Fruit fly (Drosophila melanogaster) whole organism, embryonic: ENCODE data around the gene Sas-6.
A peak's percentile ranks its signal among the peaks of the same experiment; 100 is the strongest.

Experiments used
- BtbVII ChIP-seq: fragments of 200-800 bp; sonication (Bioruptor generic); optimal IDR thresholded peaks from 3 replicates; lab custom pipeline; 2017; ENCODE audit warnings: missing biosample characterization, mild to moderate bottlenecking, missing genetic modification characterization
- Bteb2 ChIP-seq: fragments of 200-800 bp; sonication (Bioruptor generic); optimal IDR thresholded peaks from 2 replicates; lab custom pipeline; 2016; ENCODE audit warnings: missing biosample characterization, missing genetic modification characterization
- CG1024 ChIP-seq: fragments of 200-800 bp; sonication (Bioruptor generic); IDR thresholded peaks from 2 replicates; pipeline ENCODE4 v1.3.6; 2022; ENCODE audit warnings: missing biosample characterization, missing genetic modification characterization
- CG10267 ChIP-seq: fragments of 200-800 bp; sonication (Bioruptor generic); optimal IDR thresholded peaks from 2 replicates; lab custom pipeline; 2018; ENCODE audit warnings: missing biosample characterization, mild to moderate bottlenecking, missing genetic modification characterization, moderate library complexity
- CG12299 ChIP-seq: fragments of 200-800 bp; sonication (Bioruptor generic); optimal IDR thresholded peaks from 2 replicates; lab custom pipeline; 2018; ENCODE audit warnings: missing biosample characterization, mild to moderate bottlenecking, missing genetic modification characterization
- CG14050 ChIP-seq: fragments of 200-800 bp; sonication (Bioruptor generic); IDR thresholded peaks from 3 replicates; pipeline ENCODE4 v1.3.6; 2022; ENCODE audit warnings: missing biosample characterization, missing genetic modification characterization
- CG17912 ChIP-seq: fragments of 200-800 bp; sonication (Bioruptor generic); optimal IDR thresholded peaks from 2 replicates; lab custom pipeline; 2018; ENCODE audit warnings: missing biosample characterization, mild to moderate bottlenecking, missing genetic modification characterization
- CG2202 ChIP-seq: fragments of 200-800 bp; sonication (Bioruptor generic); optimal IDR thresholded peaks from 2 replicates; lab custom pipeline; 2018; ENCODE audit warnings: missing biosample characterization, mild to moderate bottlenecking, missing genetic modification characterization
- CG30020 ChIP-seq: fragments of 200-800 bp; optimal IDR thresholded peaks from 2 replicates; lab custom pipeline; 2019; ENCODE audit warnings: missing biosample characterization, mild to moderate bottlenecking, missing genetic modification characterization, moderate library complexity
- CG30403 ChIP-seq: fragments of 200-800 bp; sonication (Bioruptor generic); optimal IDR thresholded peaks from 3 replicates; lab custom pipeline; 2016; ENCODE audit warnings: missing biosample characterization, missing genetic modification characterization
- CG33213 ChIP-seq: fragments of 200-800 bp; sonication (Bioruptor generic); optimal IDR thresholded peaks from 3 replicates; lab custom pipeline; 2016; ENCODE audit warnings: missing biosample characterization, missing genetic modification characterization
- CG6765 ChIP-seq: fragments of 200-800 bp; sonication (Bioruptor generic); optimal IDR thresholded peaks from 3 replicates; lab custom pipeline; 2017; ENCODE audit warnings: missing biosample characterization, mild to moderate bottlenecking, missing genetic modification characterization
- CG7928 ChIP-seq: fragments of 200-800 bp; sonication (Bioruptor generic); optimal IDR thresholded peaks from 2 replicates; lab custom pipeline; 2017; ENCODE audit warnings: missing biosample characterization, mild to moderate bottlenecking, missing genetic modification characterization
- CG9727 ChIP-seq: fragments of 200-800 bp; sonication (Bioruptor generic); optimal IDR thresholded peaks from 3 replicates; lab custom pipeline; 2017; ENCODE audit warnings: missing biosample characterization, mild to moderate bottlenecking, missing genetic modification characterization
- CG9797 ChIP-seq: fragments of 200-800 bp; sonication (Bioruptor generic); optimal IDR thresholded peaks from 3 replicates; lab custom pipeline; 2018; ENCODE audit warnings: missing biosample characterization, mild to moderate bottlenecking, missing genetic modification characterization
- CkIIα-i1 ChIP-seq: fragments of 200-800 bp; sonication (Bioruptor generic); IDR thresholded peaks from 2 replicates; pipeline ENCODE4 v1.3.6; 2022; ENCODE audit warnings: missing biosample characterization, missing genetic modification characterization
- Dip3 ChIP-seq: fragments of 200-800 bp; sonication (Bioruptor generic); optimal IDR thresholded peaks from 3 replicates; lab custom pipeline; 2016; ENCODE audit warnings: missing biosample characterization, missing genetic modification characterization
- ERR ChIP-seq: fragments of 200-800 bp; sonication (Bioruptor generic); optimal IDR thresholded peaks from 2 replicates; lab custom pipeline; 2016; ENCODE audit warnings: missing biosample characterization, missing genetic modification characterization
- Fer1 ChIP-seq: fragments of 200-800 bp; sonication (Bioruptor generic); optimal IDR thresholded peaks from 2 replicates; lab custom pipeline; 2017; ENCODE audit warnings: missing biosample characterization, mild to moderate bottlenecking, missing genetic modification characterization
- HmgD ChIP-seq: fragments of 200-800 bp; sonication (Bioruptor generic); optimal IDR thresholded peaks from 3 replicates; lab custom pipeline; 2016; ENCODE audit warnings: missing biosample characterization, missing genetic modification characterization
- Hr39 ChIP-seq: fragments of >200 bp; optimal IDR thresholded peaks from 2 replicates; lab custom pipeline; 2017
- Kr ChIP-seq: fragments of 200-800 bp; sonication (Bioruptor generic); optimal IDR thresholded peaks from 2 replicates; lab custom pipeline; 2017; ENCODE audit warnings: missing biosample characterization, mild to moderate bottlenecking, missing genetic modification characterization
- Lhr ChIP-seq: fragments of 200-800 bp; sonication (Bioruptor generic); optimal IDR thresholded peaks from 3 replicates; lab custom pipeline; 2017; ENCODE audit warnings: mild to moderate bottlenecking, missing biosample characterization, missing genetic modification reagents, missing genetic modification characterization
- MESR4 ChIP-seq: fragments of 200-800 bp; sonication (Bioruptor generic); optimal IDR thresholded peaks from 2 replicates; lab custom pipeline; 2018; ENCODE audit warnings: missing biosample characterization, mild to moderate bottlenecking, missing genetic modification characterization, moderate library complexity
- Meics ChIP-seq: fragments of 200-800 bp; sonication (Bioruptor generic); optimal IDR thresholded peaks from 2 replicates; lab custom pipeline; 2017; ENCODE audit warnings: missing biosample characterization, mild to moderate bottlenecking, missing genetic modification characterization
- Nf-YC ChIP-seq: fragments of 200-800 bp; optimal IDR thresholded peaks from 3 replicates; lab custom pipeline; 2019; ENCODE audit warnings: missing biosample characterization, mild to moderate bottlenecking, missing genetic modification characterization, moderate library complexity
- Ptx1 ChIP-seq: fragments of 200-800 bp; sonication (Bioruptor generic); IDR thresholded peaks from 2 replicates; pipeline ENCODE4 v1.3.6; 2022; ENCODE audit warnings: missing biosample characterization, missing genetic modification characterization
- Ravus ChIP-seq: fragments of 200-800 bp; sonication (Bioruptor generic); IDR thresholded peaks from 2 replicates; pipeline ENCODE4 v1.3.6; 2022; ENCODE audit warnings: missing biosample characterization, missing genetic modification characterization
- Spps ChIP-seq: fragments of 200-800 bp; sonication (Bioruptor generic); optimal IDR thresholded peaks from 2 replicates; lab custom pipeline; 2018; ENCODE audit warnings: missing biosample characterization, mild to moderate bottlenecking, missing genetic modification characterization
- Stat92E ChIP-seq, 3 experiments: fragments of >200 bp in 2 of 3; fragments of 200-800 bp in 1 of 3; sonication (Bioruptor generic) in 1 of 3; optimal IDR thresholded peaks; 2 replicates each; lab custom pipeline; 2017 to 2019; ENCODE audit warnings: missing biosample characterization in 3 of 3, missing genetic modification characterization in 3 of 3, mild to moderate bottlenecking in 1 of 3, moderate library complexity in 1 of 3
- Xrp1 ChIP-seq: fragments of 200-800 bp; sonication (Bioruptor generic); IDR thresholded peaks from 2 replicates; pipeline ENCODE4 v1.3.6; 2022; ENCODE audit warnings: missing biosample characterization, missing genetic modification characterization
- btn ChIP-seq: fragments of 200-800 bp; sonication (Bioruptor generic); optimal IDR thresholded peaks from 2 replicates; lab custom pipeline; 2016; ENCODE audit warnings: missing biosample characterization, missing genetic modification characterization
- caup ChIP-seq: fragments of 200-800 bp; sonication (Bioruptor generic); optimal IDR thresholded peaks from 3 replicates; lab custom pipeline; 2017; ENCODE audit warnings: missing biosample characterization, mild to moderate bottlenecking, missing genetic modification characterization, moderate library complexity; ENCODE audit not compliant: severe bottlenecking
- dati ChIP-seq: fragments of 200-800 bp; sonication (Bioruptor generic); IDR thresholded peaks from 2 replicates; pipeline ENCODE4 v1.3.6; 2022; ENCODE audit warnings: missing biosample characterization, missing genetic modification characterization
- dm ChIP-seq: fragments of 200-800 bp; sonication (Bioruptor generic); optimal IDR thresholded peaks from 3 replicates; lab custom pipeline; 2016; ENCODE audit warnings: missing biosample characterization, missing genetic modification characterization
- dmrt11E ChIP-seq: fragments of 200-800 bp; sonication (Bioruptor generic); optimal IDR thresholded peaks from 3 replicates; lab custom pipeline; 2018; ENCODE audit warnings: missing biosample characterization, mild to moderate bottlenecking, missing genetic modification characterization, moderate library complexity
- dpn ChIP-seq, 2 experiments: fragments of 200-800 bp; sonication (Bioruptor generic); optimal IDR thresholded peaks; 3 replicates each; lab custom pipeline; 2016; ENCODE audit warnings: missing biosample characterization in 2 of 2, missing genetic modification characterization in 2 of 2
- emc ChIP-seq: fragments of 200-800 bp; sonication (Bioruptor generic); optimal IDR thresholded peaks from 2 replicates; lab custom pipeline; 2016; ENCODE audit warnings: missing biosample characterization, missing genetic modification characterization
- eve ChIP-seq, 2 experiments: fragments of >200 bp; optimal IDR thresholded peaks; 2 replicates each; lab custom pipeline; 2017; ENCODE audit warnings: missing biosample characterization in 2 of 2, missing genetic modification characterization in 2 of 2
- eyg ChIP-seq: fragments of 200-800 bp; sonication (Bioruptor generic); optimal IDR thresholded peaks from 3 replicates; lab custom pipeline; 2016; ENCODE audit warnings: missing biosample characterization, missing genetic modification characterization
- jing ChIP-seq: fragments of 200-800 bp; sonication (Bioruptor generic); optimal IDR thresholded peaks from 2 replicates; lab custom pipeline; 2018; ENCODE audit warnings: missing biosample characterization, mild to moderate bottlenecking, missing genetic modification characterization
- klu ChIP-seq: fragments of 200-800 bp; sonication (Bioruptor generic); IDR thresholded peaks from 2 replicates; pipeline ENCODE4 v1.3.6; 2022; ENCODE audit warnings: missing biosample characterization, missing genetic modification characterization
- nau ChIP-seq: fragments of 200-800 bp; sonication (Bioruptor generic); optimal IDR thresholded peaks from 3 replicates; lab custom pipeline; 2017; ENCODE audit warnings: missing biosample characterization, mild to moderate bottlenecking, missing genetic modification characterization, missing genetic modification reagents
- peb ChIP-seq: fragments of 200-800 bp; sonication (Bioruptor generic); IDR thresholded peaks from 2 replicates; pipeline ENCODE4 v1.3.6; 2022; ENCODE audit warnings: missing biosample characterization, missing genetic modification characterization
- pho ChIP-seq: fragments of 200-800 bp; sonication (Bioruptor generic); optimal IDR thresholded peaks from 2 replicates; lab custom pipeline; 2016; ENCODE audit warnings: missing biosample characterization, missing genetic modification characterization
- ro ChIP-seq: fragments of 200-800 bp; sonication (Bioruptor generic); IDR thresholded peaks from 2 replicates; pipeline ENCODE4 v1.3.6; 2022; ENCODE audit warnings: missing biosample characterization, missing genetic modification characterization
- sd ChIP-seq: fragments of 200-800 bp; sonication (Bioruptor generic); optimal IDR thresholded peaks from 3 replicates; lab custom pipeline; 2018; ENCODE audit warnings: missing biosample characterization, mild to moderate bottlenecking, missing genetic modification characterization, moderate library complexity
- tll ChIP-seq, 2 experiments: fragments of 200-800 bp in 1 of 2; fragments of >200 bp in 1 of 2; sonication (Bioruptor generic) in 1 of 2; optimal IDR thresholded peaks; 2 replicates each; lab custom pipeline; 2017 to 2019; ENCODE audit warnings: missing biosample characterization in 2 of 2, missing genetic modification characterization in 2 of 2, mild to moderate bottlenecking in 1 of 2, moderate library complexity in 1 of 2
- ttk ChIP-seq: fragments of 200-800 bp; sonication (Bioruptor generic); IDR thresholded peaks from 2 replicates; pipeline ENCODE4 v2.1.2; 2022; ENCODE audit warnings: missing biosample characterization, missing genetic modification characterization
- vfl ChIP-seq: fragments of 200-800 bp; sonication (Bioruptor generic); optimal IDR thresholded peaks from 2 replicates; lab custom pipeline; 2016; ENCODE audit warnings: missing biosample characterization, missing genetic modification characterization
- wdn ChIP-seq: fragments of 200-800 bp; sonication (Bioruptor generic); IDR thresholded peaks from 2 replicates; pipeline ENCODE4 v1.3.6; 2022; ENCODE audit warnings: missing biosample characterization, missing genetic modification characterization

The Sas-6 gene

dm6 chr3R:29997607-29998236 is 2.6 kb downstream of the Sas-6 start, which contains the start of the genes CG15525 and CG11504:
Gene CG15525 (minus strand): TSS chr3R:29997676.
Gene CG11504 (plus strand): TSS chr3R:29997900.
- TF ChIP-seq caup (GFP tag; lab: Kevin White, UChicago) = no peak
- TF ChIP-seq Lhr (GFP tag; lab: Kevin White, UChicago) = no peak
- peak; percentile 85 for TF ChIP-seq Ptx1 (GFP tag; lab: Robert Waterston, UW)
- no peak for TF ChIP-seq btn
- TF ChIP-seq Meics (GFP tag; lab: Kevin White, UChicago) = peak; percentile 100
- TF ChIP-seq BtbVII = no peak
- peak; percentile 71 for TF ChIP-seq CG30403 (GFP tag; lab: Kevin White, UChicago)
- TF ChIP-seq Hr39 = no peak
- TF ChIP-seq dmrt11E (tag; lab: Kevin White, UChicago) = no peak
- TF ChIP-seq klu (GFP tag; lab: Robert Waterston, UW) = peak; percentile 37; the same call in 1 of the 2 replicates
- TF ChIP-seq CG6765 (GFP tag; lab: Kevin White, UChicago) = no peak
- TF ChIP-seq ro (GFP tag; lab: Robert Waterston, UW) = no peak
- no peak for TF ChIP-seq CG33213 (GFP tag; lab: Kevin White, UChicago)
- no peak for TF ChIP-seq jing
- no peak for TF ChIP-seq emc (GFP tag; lab: Kevin White, UChicago)
- TF ChIP-seq CG9797 = peak; percentile 69
- TF ChIP-seq Xrp1 = peak; percentile 65
- TF ChIP-seq CG1024 (GFP tag; lab: Robert Waterston, UW) = peak; percentile 34; the same call in 1 of the 2 replicates
- TF ChIP-seq Ravus (GFP tag; lab: Robert Waterston, UW) = peak; percentile 2; the same call in 1 of the 2 replicates
- peak; percentile 34 for TF ChIP-seq vfl
- no peak for TF ChIP-seq tll (GFP tag; optimal IDR thresholded peaks at IDR 0.05; lab: Kevin White, UChicago)
- peak; percentile 46 for TF ChIP-seq Spps (tag; lab: Kevin White, UChicago)
- TF ChIP-seq Stat92E (GFP tag; optimal IDR thresholded peaks at IDR 0.05; lab: Kevin White, UChicago) = no peak
- peak; percentile 10 for TF ChIP-seq ERR (GFP tag; lab: Kevin White, UChicago)
- TF ChIP-seq nau (GFP tag; lab: Kevin White, UChicago) = no peak
- no peak for TF ChIP-seq CG14050 (GFP tag; lab: Robert Waterston, UW)
- TF ChIP-seq Kr (GFP tag; lab: Kevin White, UChicago) = no peak
- TF ChIP-seq CG2202 (tag; lab: Kevin White, UChicago) = no peak
- no peak for TF ChIP-seq CkIIα-i1 (GFP tag; lab: Robert Waterston, UW)
- TF ChIP-seq CG17912 = no peak
- TF ChIP-seq CG10267 (tag; lab: Kevin White, UChicago) = peak; percentile 49
- no peak for TF ChIP-seq eyg (GFP tag; lab: Kevin White, UChicago)
- TF ChIP-seq peb = no peak
- no peak for TF ChIP-seq CG7928 (GFP tag; lab: Kevin White, UChicago)
- peak; percentile 68 to 75 for TF ChIP-seq dpn (GFP tag; optimal IDR thresholded peaks at IDR 0.05; lab: Kevin White, UChicago)
- peak; percentile 72 for TF ChIP-seq Dip3
- peak; percentile 33 for TF ChIP-seq Bteb2 (GFP tag; lab: Kevin White, UChicago)
- peak; percentile 49 for TF ChIP-seq pho (GFP tag; lab: Kevin White, UChicago)
- TF ChIP-seq Nf-YC (tag; lab: Kevin White, UChicago) = no peak
- no peak for TF ChIP-seq wdn (GFP tag; lab: Robert Waterston, UW)
- TF ChIP-seq Fer1 (GFP tag; lab: Kevin White, UChicago) = no peak
- peak; percentile 25 for TF ChIP-seq CG9727 (GFP tag; lab: Kevin White, UChicago)
- no peak for TF ChIP-seq sd (tag; lab: Kevin White, UChicago)
- TF ChIP-seq MESR4 (GFP tag; lab: Kevin White, UChicago) = peak; percentile 66
- peak; percentile 53; the same call in 1 of the 2 replicates for TF ChIP-seq ttk (GFP tag; lab: Robert Waterston, UW)
- TF ChIP-seq CG30020 = peak; percentile 58
- no peak for TF ChIP-seq dati (GFP tag; lab: Robert Waterston, UW)
- TF ChIP-seq CG12299 (tag; lab: Kevin White, UChicago) = no peak
- no peak for TF ChIP-seq eve (GFP tag; optimal IDR thresholded peaks at IDR 0.05; lab: Kevin White, UChicago)
- peak; percentile 15 for TF ChIP-seq dm (GFP tag; lab: Kevin White, UChicago)
- TF ChIP-seq HmgD = peak; percentile 10
